Fruit fly (Drosophila melanogaster) whole organism: ENCODE data around the gene CG7215.

ENCODE experiments used
- CG8478 ChIP-seq: fragments of >200 bp; optimal IDR thresholded peaks from 2 replicates; lab custom pipeline; 2018; ENCODE audit warnings: inconsistent platforms
- usp ChIP-seq: fragments of >200 bp; optimal IDR thresholded peaks from 2 replicates; lab custom pipeline; 2017; ENCODE audit warnings: missing biosample characterization, missing genetic modification characterization, mixed read lengths

- TF ChIP-seq CG8478 (lab: Kevin White, UChicago) (no peak), usp (GFP tag; lab: Kevin White, UChicago) (no peak)
These were observed 41.9 kb downstream of the CG7215 start for dm6 chr3R:18125023-18125630.
